Fruit fly (Drosophila melanogaster) S2 (cell line): Measurements from ENCODE around the gene CG31141.

Experiments
- CG8478 ChIP-seq: fragments of >200 bp; optimal IDR thresholded peaks from 2 replicates; lab custom pipeline; 2018
- CTCF ChIP-seq, 2 experiments: fragments of >200 bp; optimal IDR thresholded peaks; 2 replicates each; lab custom pipeline; 2018

- TF ChIP-seq CG8478 (lab: Kevin White, UChicago): no peak
- TF ChIP-seq CTCF (optimal IDR thresholded peaks at IDR 0.05; lab: Kevin White, UChicago): no peak
Observed at dm6 chr3R:23942965-23943413, 19.9 kb downstream of the CG31141 start, which contains the start of gene Gdh.
